Worm (Caenorhabditis elegans) whole organism, L4/young adult: Measurements from ENCODE around the gene ZK84.4.
"Not testable (repeated sequence)": the region's sequence is repeated elsewhere in the genome, so short reads cannot be mapped to it uniquely, and the experiment has no call there.

ENCODE experiments used
- W03F9.2 ChIP-seq: fragments of 150-350 bp; optimal IDR thresholded peaks from 2 replicates; lab custom pipeline; 2014; ENCODE audit warnings: missing biosample characterization, missing genetic modification characterization
- dao-5 ChIP-seq: sonication (generic microtip); optimal IDR thresholded peaks from 2 replicates; lab custom pipeline; 2016; ENCODE audit warnings: missing genotype, missing genetic modification characterization, moderate library complexity, missing compliant biosample characterization
- him-1 ChIP-seq: sonication (generic microtip); optimal IDR thresholded peaks from 2 replicates; lab custom pipeline; 2016; ENCODE audit warnings: missing genotype, missing genetic modification reagents, missing genetic modification characterization, missing compliant biosample characterization

Gene ZK84.4

ce11 chrII:6020353-6020752 lies 11.6 kb upstream of the ZK84.4 start, which contains the start of gene ZK84.1:
Gene ZK84.1 (plus strand): TSS chrII:6020653.
- TF ChIP-seq him-1 (tag; lab: Kevin White, UChicago) (no peak), W03F9.2 (tag; lab: Kevin White, UChicago) (no peak), dao-5 (tag; lab: Kevin White, UChicago) (no peak)

ce11 chrII:6016410-6016809 lies 7.6 kb upstream of the ZK84.4 start, which contains the start of gene ZK84.5:
Gene ZK84.5 (minus strand): TSS chrII:6016510.
- TF ChIP-seq W03F9.2 (tag; lab: Kevin White, UChicago): no peak
- TF ChIP-seq him-1 (tag; lab: Kevin White, UChicago): no peak
- TF ChIP-seq dao-5 (tag; lab: Kevin White, UChicago): no peak

- TF ChIP-seq W03F9.2, dao-5, him-1 (tag; lab: Kevin White, UChicago): not testable (repeated sequence)
Measured at ce11 chrII:6014057-6014456, 5.3 kb upstream of the ZK84.4 start, which contains the start of gene ZK84.2. Gene ZK84.2 (plus strand): TSS chrII:6014357.

- TF ChIP-seq dao-5 (tag; lab: Kevin White, UChicago) (no peak), him-1 (tag; lab: Kevin White, UChicago) (no peak), W03F9.2 (tag; lab: Kevin White, UChicago) (no peak)
Measured at ce11 chrII:6010544-6010943, 1.8 kb upstream of the ZK84.4 start, which contains the start of gene ins-20. Gene ins-20 (plus strand): TSS chrII:6010844.

ce11 chrII:6001004-6001403 lies 7.8 kb downstream of the ZK84.4 start:
- TF ChIP-seq him-1 (tag; lab: Kevin White, UChicago) (no peak), W03F9.2 (tag; lab: Kevin White, UChicago) (no peak), dao-5 (tag; lab: Kevin White, UChicago) (no peak)

ce11 chrII:6000136-6000535 lies 8.7 kb downstream of the ZK84.4 start, which contains the start of gene ins-6:
Gene ins-6 (plus strand): TSS chrII:6000436.
- no peak for TF ChIP-seq W03F9.2 (tag; lab: Kevin White, UChicago)
- TF ChIP-seq dao-5 (tag; lab: Kevin White, UChicago): no peak
- TF ChIP-seq him-1 (tag; lab: Kevin White, UChicago): no peak

- TF ChIP-seq dao-5 (tag; lab: Kevin White, UChicago): no peak
- TF ChIP-seq W03F9.2 (tag; lab: Kevin White, UChicago): no peak
- no peak for TF ChIP-seq him-1 (tag; lab: Kevin White, UChicago)
Measured at ce11 chrII:5997257-5997656, 11.5 kb downstream of the ZK84.4 start, which contains the start of gene ins-5. Gene ins-5 (plus strand): TSS chrII:5997557.

- TF ChIP-seq dao-5 (tag; lab: Kevin White, UChicago): no peak
- no peak for TF ChIP-seq him-1 (tag; lab: Kevin White, UChicago)
- TF ChIP-seq W03F9.2 (tag; lab: Kevin White, UChicago): no peak
Measured at ce11 chrII:5996066-5996465, 12.7 kb downstream of the ZK84.4 start, which contains the start of gene ins-4. Gene ins-4 (plus strand): TSS chrII:5996366.

ce11 chrII:5990668-5991067 lies 18.1 kb downstream of the ZK84.4 start, which contains the start of gene ins-3:
Gene ins-3 (minus strand): TSS chrII:5990768.
- no peak for TF ChIP-seq him-1 (tag; lab: Kevin White, UChicago)
- TF ChIP-seq W03F9.2 (tag; lab: Kevin White, UChicago): no peak
- no peak for TF ChIP-seq dao-5 (tag; lab: Kevin White, UChicago)

ce11 chrII:5988224-5988623 lies 20.6 kb downstream of the ZK84.4 start, which contains the start of gene ins-2:
Gene ins-2 (plus strand): TSS chrII:5988524.
- TF ChIP-seq W03F9.2 (tag; lab: Kevin White, UChicago) (no peak), him-1 (tag; lab: Kevin White, UChicago) (no peak), dao-5 (tag; lab: Kevin White, UChicago) (no peak)

ce11 chrII:5974878-5975277 lies 33.9 kb downstream of the ZK84.4 start, which contains the start of gene B0034.5:
Gene B0034.5 (minus strand): TSS chrII:5974978.
- TF ChIP-seq him-1 (tag; lab: Kevin White, UChicago) (no peak), W03F9.2 (tag; lab: Kevin White, UChicago) (no peak), dao-5 (tag; lab: Kevin White, UChicago) (no peak)

- TF ChIP-seq him-1 (tag; lab: Kevin White, UChicago): no peak
- no peak for TF ChIP-seq dao-5 (tag; lab: Kevin White, UChicago)
- TF ChIP-seq W03F9.2 (tag; lab: Kevin White, UChicago): no peak
Measured at ce11 chrII:5969303-5969702, 39.5 kb downstream of the ZK84.4 start, which contains the start of gene B0034.4. Gene B0034.4 (minus strand): TSS chrII:5969531.

ce11 chrII:5968037-5968436 lies 40.8 kb downstream of the ZK84.4 start, which contains the start of gene B0034.1:
Gene B0034.1 (plus strand): TSS chrII:5968337.
- TF ChIP-seq dao-5 (tag; lab: Kevin White, UChicago) (no peak), him-1 (tag; lab: Kevin White, UChicago) (no peak), W03F9.2 (tag; lab: Kevin White, UChicago) (no peak)

ce11 chrII:5966637-5967036 lies 42.1 kb downstream of the ZK84.4 start:
- TF ChIP-seq him-1 (tag; lab: Kevin White, UChicago): peak; percentile 18
- no peak for TF ChIP-seq dao-5 (tag; lab: Kevin White, UChicago)
- TF ChIP-seq W03F9.2 (tag; lab: Kevin White, UChicago): no peak
